Fruit fly (Drosophila melanogaster): ENCODE results near the gene mop.

The mop gene

DNA sequence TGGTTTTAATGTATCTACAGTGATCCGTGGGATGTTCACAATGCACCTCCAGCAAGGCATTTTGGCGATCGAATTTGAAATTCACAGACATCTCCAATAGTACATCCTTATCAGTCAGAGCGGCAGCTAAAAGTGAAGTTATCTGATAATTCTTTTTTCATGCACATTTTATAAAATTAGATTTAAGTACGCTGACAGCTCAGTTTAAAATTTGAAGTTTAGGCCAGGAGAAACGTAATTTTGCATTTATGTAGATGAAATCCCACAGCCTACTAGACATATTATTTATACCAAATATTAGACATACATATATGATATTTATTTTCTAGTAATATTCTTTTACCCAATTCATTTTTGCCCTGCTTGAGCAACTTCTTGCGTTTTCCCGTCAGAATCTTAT, 15.0 kb downstream of the mop start, which contains the start of gene Trl:
Gene Trl, minus strand, starts transcription at position 101 of the 400 bp plus-strand sequence.
- no peak for TF ChIP-seq insv (optimal IDR thresholded peaks at IDR 0.05)
- TF ChIP-seq psq (optimal IDR thresholded peaks at IDR 0.05): no peak
- TF ChIP-seq Sin3A (optimal IDR thresholded peaks at IDR 0.05): no peak
- no peak for TF ChIP-seq h (optimal IDR thresholded peaks at IDR 0.05)
- no peak for TF ChIP-seq ttk (optimal IDR thresholded peaks at IDR 0.05)
- no peak for TF ChIP-seq Myc (optimal IDR thresholded peaks at IDR 0.05)

DNA sequence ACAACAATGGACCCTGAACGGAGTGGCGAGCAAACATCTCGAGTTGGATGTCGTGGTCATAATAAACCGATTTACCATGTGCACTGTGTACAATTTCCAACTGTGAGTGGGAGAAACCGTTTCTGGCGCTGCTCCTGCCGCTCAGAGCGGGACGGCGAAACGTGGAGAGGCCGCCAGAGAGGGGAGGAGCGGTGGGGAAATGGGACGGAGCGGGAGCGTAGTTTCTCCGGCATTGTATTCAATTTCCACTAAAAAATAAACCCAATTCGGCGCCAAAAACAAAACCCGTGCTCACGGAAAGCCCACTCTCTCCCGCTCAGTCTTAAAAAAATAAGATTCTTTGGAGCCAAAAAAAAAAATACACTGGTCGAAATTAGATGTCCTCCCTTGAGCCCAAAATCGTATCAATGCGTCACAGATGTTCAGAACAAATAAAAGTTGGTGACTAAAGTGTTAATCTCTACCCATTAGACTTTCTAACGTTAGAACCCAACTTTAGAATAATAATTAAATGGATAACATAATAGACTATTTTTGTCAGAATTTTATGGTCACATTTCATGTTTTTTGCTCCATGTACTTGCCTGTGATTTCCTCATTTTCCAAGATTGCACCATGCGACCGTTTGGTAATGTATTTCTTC, 15.8 kb downstream of the mop start:
- no peak for TF ChIP-seq ttk (optimal IDR thresholded peaks at IDR 0.05)
- TF ChIP-seq psq (optimal IDR thresholded peaks at IDR 0.05): no peak
- no peak for TF ChIP-seq Myc (optimal IDR thresholded peaks at IDR 0.05)
- TF ChIP-seq h (optimal IDR thresholded peaks at IDR 0.05): no peak
- no peak for TF ChIP-seq Sin3A (optimal IDR thresholded peaks at IDR 0.05)
- no peak for TF ChIP-seq insv (optimal IDR thresholded peaks at IDR 0.05)

- TF ChIP-seq insv (optimal IDR thresholded peaks at IDR 0.05) (no peak), Myc (optimal IDR thresholded peaks at IDR 0.05) (no peak), Sin3A (optimal IDR thresholded peaks at IDR 0.05) (no peak), ttk (optimal IDR thresholded peaks at IDR 0.05) (no peak), h (optimal IDR thresholded peaks at IDR 0.05) (no peak), psq (optimal IDR thresholded peaks at IDR 0.05) (no peak)
Observed at dm6 chr3L:14759097-14759795, 16.7 kb downstream of the mop start.

- TF ChIP-seq h (optimal IDR thresholded peaks at IDR 0.05) (no peak), Sin3A (optimal IDR thresholded peaks at IDR 0.05) (no peak), psq (optimal IDR thresholded peaks at IDR 0.05) (no peak), Myc (optimal IDR thresholded peaks at IDR 0.05) (no peak), insv (optimal IDR thresholded peaks at IDR 0.05) (no peak), ttk (optimal IDR thresholded peaks at IDR 0.05) (no peak)
Observed at dm6 chr3L:14758730-14759096, 17.2 kb downstream of the mop start.

DNA sequence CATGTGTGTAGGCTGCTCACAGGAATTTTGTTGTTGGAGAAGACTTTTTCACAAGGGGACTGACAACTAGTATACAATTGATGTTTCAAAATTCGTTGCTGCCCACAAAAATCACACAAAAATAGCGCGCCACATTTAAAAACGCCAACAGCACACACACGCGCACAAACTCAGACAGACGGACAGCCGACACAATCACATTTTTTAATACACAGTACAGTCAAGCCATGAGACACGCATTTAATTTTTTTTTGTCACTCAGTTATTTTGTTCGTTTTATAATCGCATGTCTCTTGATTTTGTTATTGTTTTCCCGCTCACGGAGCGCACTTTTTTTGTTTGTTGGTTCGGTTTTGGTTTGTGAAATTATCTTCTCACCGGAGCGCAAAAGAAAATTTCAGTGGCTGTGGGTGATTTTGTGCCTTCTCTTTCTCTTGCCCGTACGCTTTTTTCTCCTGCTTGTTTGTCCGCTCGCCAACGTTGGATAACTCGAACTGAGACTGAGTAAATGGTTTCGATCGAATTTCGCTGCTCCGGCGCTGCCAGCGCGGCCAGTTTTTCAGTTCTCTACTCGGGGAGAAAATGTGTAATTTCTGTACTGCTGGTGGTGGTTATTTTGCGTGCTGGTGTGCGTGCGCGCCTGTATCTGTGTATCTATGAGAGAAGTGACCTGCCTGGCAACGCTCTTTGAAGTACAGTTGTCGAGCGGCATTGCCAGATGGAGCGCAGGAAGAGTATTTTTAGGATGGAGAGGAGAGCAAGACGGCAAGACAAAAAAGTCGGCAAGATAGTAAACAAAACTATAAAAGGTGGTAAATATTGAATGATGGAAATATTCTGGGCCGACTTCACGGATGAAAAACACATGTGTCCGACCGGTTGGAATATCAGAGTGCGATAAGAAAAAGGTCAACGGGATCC, 18.2 kb downstream of the mop start, which contains the start of gene CG42507:
Gene CG42507, minus strand, starts transcription at position 499 of the 921 bp plus-strand sequence.
- TF ChIP-seq Sin3A (optimal IDR thresholded peaks at IDR 0.05) (no peak), h (optimal IDR thresholded peaks at IDR 0.05) (no peak), insv (optimal IDR thresholded peaks at IDR 0.05) (no peak), ttk (optimal IDR thresholded peaks at IDR 0.05) (no peak), psq (optimal IDR thresholded peaks at IDR 0.05) (no peak), Myc (optimal IDR thresholded peaks at IDR 0.05) (no peak)

dm6 chr3L:14756724-14757463, 19.0 kb downstream of the mop start:
- no peak for TF ChIP-seq Myc (optimal IDR thresholded peaks at IDR 0.05)
- no peak for TF ChIP-seq h (optimal IDR thresholded peaks at IDR 0.05)
- no peak for TF ChIP-seq psq (optimal IDR thresholded peaks at IDR 0.05)
- TF ChIP-seq Sin3A (optimal IDR thresholded peaks at IDR 0.05): no peak
- no peak for TF ChIP-seq ttk (optimal IDR thresholded peaks at IDR 0.05)
- TF ChIP-seq insv (optimal IDR thresholded peaks at IDR 0.05): no peak

DNA sequence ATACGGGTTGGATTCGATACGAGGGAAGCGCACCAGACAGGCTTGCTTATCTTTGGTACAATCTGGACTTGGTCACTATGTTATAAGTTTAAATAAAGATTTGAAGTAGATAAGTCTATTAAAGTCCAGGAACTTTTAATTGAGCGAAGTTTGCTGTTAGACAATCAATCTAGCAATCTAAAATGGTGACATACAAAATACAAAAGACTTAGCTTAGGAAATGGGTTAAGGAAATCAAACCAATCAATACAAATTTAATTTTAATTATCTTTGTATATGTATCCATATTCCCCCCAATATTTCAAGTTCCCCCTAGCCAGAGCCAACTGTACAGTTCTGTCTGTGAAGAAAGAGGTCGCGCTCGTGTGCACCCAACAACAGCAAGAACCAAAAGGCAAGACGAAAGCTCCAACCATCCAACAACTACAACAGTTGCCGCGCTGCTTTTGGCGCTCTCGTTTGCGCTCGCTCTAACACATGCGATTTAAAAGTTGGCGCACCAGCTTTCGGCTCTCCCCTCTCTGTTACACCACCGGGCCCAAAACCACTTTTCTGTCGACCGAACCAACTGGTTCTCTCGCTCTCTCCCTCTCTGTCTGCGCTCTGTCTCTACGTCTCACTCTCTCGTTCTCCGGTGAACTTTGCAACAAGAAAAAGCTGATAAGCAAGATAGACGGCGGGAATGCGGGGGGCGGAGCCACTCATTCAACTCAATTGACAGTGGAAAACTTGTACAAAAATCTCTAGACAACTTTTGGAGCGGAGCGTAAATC, 19.8 kb downstream of the mop start:
- TF ChIP-seq psq (optimal IDR thresholded peaks at IDR 0.05) (no peak), insv (optimal IDR thresholded peaks at IDR 0.05) (no peak), ttk (optimal IDR thresholded peaks at IDR 0.05) (no peak), Sin3A (optimal IDR thresholded peaks at IDR 0.05) (no peak), Myc (optimal IDR thresholded peaks at IDR 0.05) (no peak), h (optimal IDR thresholded peaks at IDR 0.05) (no peak)

DNA sequence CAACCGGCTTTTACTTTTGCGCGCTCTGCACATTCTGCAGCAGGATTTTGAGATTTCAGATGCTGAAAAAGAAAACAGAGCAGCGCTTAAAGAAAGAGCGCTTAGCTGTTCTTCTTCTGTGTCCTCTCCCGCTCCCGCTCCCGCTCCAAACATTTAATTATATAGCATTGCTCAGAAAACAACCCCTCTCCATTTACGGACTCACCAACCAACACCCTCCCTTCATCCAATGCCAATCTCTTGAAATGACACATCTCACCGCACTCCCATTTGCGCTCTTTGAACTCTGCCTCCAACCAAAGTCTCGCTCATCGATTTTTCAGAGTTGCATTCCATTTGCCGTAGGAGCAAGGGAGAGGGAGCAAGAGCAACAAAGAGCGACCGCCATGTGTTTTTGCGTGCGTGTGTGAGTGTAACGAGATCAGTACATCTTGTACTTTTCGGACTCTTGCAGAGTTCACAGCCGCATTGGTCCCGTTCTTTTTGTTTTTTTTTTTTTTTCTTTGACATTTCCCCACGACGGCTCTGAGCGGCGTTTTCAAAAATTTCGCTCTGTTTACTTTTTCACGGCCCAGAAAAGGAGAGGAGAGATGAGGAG, 20.8 kb downstream of the mop start:
- TF ChIP-seq insv (optimal IDR thresholded peaks at IDR 0.05): no peak

dm6 chr3L:14752816-14753215, 23.1 kb downstream of the mop start:
- TF ChIP-seq insv (optimal IDR thresholded peaks at IDR 0.05) (no peak), ttk (optimal IDR thresholded peaks at IDR 0.05) (no peak), Myc (optimal IDR thresholded peaks at IDR 0.05) (no peak), h (optimal IDR thresholded peaks at IDR 0.05) (no peak), Sin3A (optimal IDR thresholded peaks at IDR 0.05) (no peak), psq (optimal IDR thresholded peaks at IDR 0.05) (no peak)

DNA sequence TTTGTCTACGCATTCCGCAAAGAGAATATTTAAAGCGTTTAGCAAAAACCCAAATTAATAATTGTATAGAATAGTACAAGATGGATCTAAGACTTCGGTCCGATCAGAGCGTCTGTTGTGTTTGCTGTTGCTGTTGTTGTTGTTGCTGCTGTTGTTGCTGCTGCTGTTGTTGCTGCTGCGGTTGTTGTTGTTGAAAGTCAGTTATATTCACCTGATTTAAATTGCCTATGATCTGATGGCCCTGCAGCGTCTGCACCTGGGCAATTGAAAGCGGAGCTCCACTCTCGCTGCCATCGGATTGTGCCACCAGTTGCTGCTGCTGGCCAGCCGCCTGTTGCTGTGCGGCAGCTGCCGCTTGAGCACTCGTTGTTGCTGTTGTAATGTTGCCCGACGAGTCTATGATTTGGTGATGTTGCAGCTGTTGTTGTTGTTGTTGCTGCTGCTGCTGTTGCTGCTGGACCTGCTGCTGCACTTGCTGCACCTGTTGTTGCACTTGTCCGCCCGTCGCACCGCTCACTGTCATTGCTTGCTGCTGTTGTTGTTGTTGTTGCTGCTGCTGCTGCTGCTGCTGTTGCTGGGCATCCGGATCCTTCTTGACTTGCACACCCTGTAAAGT, 24.8 kb downstream of the mop start:
- TF ChIP-seq Myc (optimal IDR thresholded peaks at IDR 0.05): no peak
- TF ChIP-seq ttk (optimal IDR thresholded peaks at IDR 0.05): no peak
- TF ChIP-seq Sin3A (optimal IDR thresholded peaks at IDR 0.05): no peak
- no peak for TF ChIP-seq h (optimal IDR thresholded peaks at IDR 0.05)
- TF ChIP-seq psq (optimal IDR thresholded peaks at IDR 0.05): no peak
- no peak for TF ChIP-seq insv (optimal IDR thresholded peaks at IDR 0.05)

Measured in Kc167 (cell line).